Fruit fly (Drosophila melanogaster): ENCODE data around the gene Oseg4.

Gene Oseg4

dm6 chr3L:1774713-1775648 is 39.4 kb upstream of the Oseg4 start, which contains the start of the genes CG13933 and PolD2 (continued):
- TF ChIP-seq CG10209 (GFP tag; optimal IDR thresholded peaks at IDR 0.05) (peak; percentile 97), CG10979 (tag; optimal IDR thresholded peaks at IDR 0.05) (peak; percentile 86), Pdp1 (GFP tag; optimal IDR thresholded peaks at IDR 0.05) (peak; percentile 78 to 83), CG9817 (tag; optimal IDR thresholded peaks at IDR 0.05) (peak; percentile 97), MBD-R2 (GFP tag; IDR thresholded peaks at IDR 0.05) (peak; percentile 98), CG14965 (GFP tag; optimal IDR thresholded peaks at IDR 0.05; ENCODE audit: borderline replicate concordance) (no peak), CG18476 (GFP tag; optimal IDR thresholded peaks at IDR 0.05) (peak; percentile 77), CG10431 (GFP tag; optimal IDR thresholded peaks at IDR 0.05) (peak; percentile 93), Myb (GFP tag; optimal IDR thresholded peaks at IDR 0.05) (peak; percentile 42), sima (GFP tag; optimal IDR thresholded peaks at IDR 0.05) (peak; percentile 23), ERR (GFP tag; optimal IDR thresholded peaks at IDR 0.05) (peak; percentile 81), wek (GFP tag; optimal IDR thresholded peaks at IDR 0.05) (peak; percentile 24), gt (GFP tag; IDR thresholded peaks at IDR 0.05) (peak; percentile 87), ato (GFP tag; IDR thresholded peaks at IDR 0.05; ENCODE audit: partially characterized antibody) (no peak; the same call in 1 of the 2 replicates), run (tag; optimal IDR thresholded peaks at IDR 0.05) (peak; percentile 92), Hmx (GFP tag; optimal IDR thresholded peaks at IDR 0.05) (no peak), rib (GFP tag; IDR thresholded peaks at IDR 0.05) (peak; percentile 85), gem (tag; optimal IDR thresholded peaks at IDR 0.05) (peak; percentile 99), D19B (GFP tag; optimal IDR thresholded peaks at IDR 0.05) (no peak), chn (GFP tag; optimal IDR thresholded peaks at IDR 0.05) (peak; percentile 86), CG6683 (GFP tag; optimal IDR thresholded peaks at IDR 0.05) (no peak), CG3163 (GFP tag; optimal IDR thresholded peaks at IDR 0.05) (peak; percentile 50), hth (optimal IDR thresholded peaks at IDR 0.05) (no peak), CG30020 (tag; optimal IDR thresholded peaks at IDR 0.05) (peak; percentile 89), Lhr (GFP tag; optimal IDR thresholded peaks at IDR 0.05) (no peak), CG9797 (GFP tag; optimal IDR thresholded peaks at IDR 0.05) (no peak), gsb-n (tag; optimal IDR thresholded peaks at IDR 0.05) (peak; percentile 98), Doc3 (GFP tag; IDR thresholded peaks at IDR 0.05; ENCODE audit: partially characterized antibody) (peak; percentile 77), en (GFP tag; optimal IDR thresholded peaks at IDR 0.05) (peak; percentile 26), schlank (tag; optimal IDR thresholded peaks at IDR 0.05) (peak; percentile 83), Dref (GFP tag; IDR thresholded peaks at IDR 0.05) (peak; percentile 68), Hsf (GFP tag; optimal IDR thresholded peaks at IDR 0.05) (peak; percentile 90), CG7839 (tag; optimal IDR thresholded peaks at IDR 0.05) (peak; percentile 98), gro (GFP tag; optimal IDR thresholded peaks at IDR 0.05) (no peak), Stat92E (GFP tag; optimal IDR thresholded peaks at IDR 0.05) (peak in 1 of 3 experiments; percentile 95), amos (GFP tag; IDR thresholded peaks at IDR 0.05; ENCODE audit: partially characterized antibody) (peak; percentile 57; the same call in 1 of the 2 replicates), Mrtf (GFP tag; IDR thresholded peaks at IDR 0.05) (peak; percentile 84), D (optimal IDR thresholded peaks at IDR 0.05) (no peak), D (GFP tag; optimal IDR thresholded peaks at IDR 0.05) (no peak), CG10366 (GFP tag; IDR thresholded peaks at IDR 0.05) (peak; percentile 99), grau (tag; optimal IDR thresholded peaks at IDR 0.05) (peak; percentile 100), Hr78 (GFP tag; optimal IDR thresholded peaks at IDR 0.05) (no peak), kni (GFP tag; optimal IDR thresholded peaks at IDR 0.05) (no peak), Xbp1 (GFP tag; optimal IDR thresholded peaks at IDR 0.05) (peak; percentile 98), CG13287 (GFP tag; IDR thresholded peaks at IDR 0.05; ENCODE audit: partially characterized antibody) (peak; percentile 86), CG2889 (GFP tag; IDR thresholded peaks at IDR 0.05) (peak; percentile 97), Spps (tag; optimal IDR thresholded peaks at IDR 0.05) (peak; percentile 75), so (GFP tag; IDR thresholded peaks at IDR 0.05) (peak; percentile 99)
